Worm (Caenorhabditis elegans) whole organism, mixed stage, embryonic: ENCODE data around the gene F58H1.3.

Experiments
- blmp-1 ChIP-seq: fragments of 150-350 bp; optimal IDR thresholded peaks from 2 replicates; lab custom pipeline; 2014; ENCODE audit warnings: missing biosample characterization, missing genetic modification characterization
- ceh-83 ChIP-seq: fragments of 200-800 bp; sonication (Bioruptor generic); optimal IDR thresholded peaks from 2 replicates; lab custom pipeline; 2018; ENCODE audit warnings: mild to moderate bottlenecking, missing genetic modification characterization, missing compliant biosample characterization
- ces-1 ChIP-seq: fragments of 150-350 bp; optimal IDR thresholded peaks from 2 replicates; lab custom pipeline; 2014; ENCODE audit warnings: missing biosample characterization, missing genetic modification reagents, missing genetic modification characterization
- elt-3 ChIP-seq: fragments of 150-350 bp; optimal IDR thresholded peaks from 2 replicates; lab custom pipeline; 2014; ENCODE audit warnings: missing biosample characterization, missing genetic modification characterization
- lin-13 ChIP-seq: fragments of 150-350 bp; optimal IDR thresholded peaks from 2 replicates; lab custom pipeline; 2014; ENCODE audit warnings: missing biosample characterization, missing genetic modification characterization
- lsy-2 ChIP-seq: fragments of 150-350 bp; optimal IDR thresholded peaks from 2 replicates; lab custom pipeline; 2014; ENCODE audit warnings: missing biosample characterization, missing genetic modification characterization
- mep-1 ChIP-seq: fragments of 150-350 bp; optimal IDR thresholded peaks from 2 replicates; lab custom pipeline; 2017; ENCODE audit warnings: missing biosample characterization, missing genetic modification reagents, missing genetic modification characterization, inconsistent platforms
- nhr-12 ChIP-seq: fragments of 150-350 bp; optimal IDR thresholded peaks from 2 replicates; lab custom pipeline; 2014; ENCODE audit warnings: missing biosample characterization, missing genetic modification characterization
- nhr-237 ChIP-seq: fragments of 150-350 bp; optimal IDR thresholded peaks from 2 replicates; lab custom pipeline; 2014; ENCODE audit warnings: missing biosample characterization, missing genetic modification characterization
- nhr-76 ChIP-seq: sonication (generic microtip); optimal IDR thresholded peaks from 2 replicates; lab custom pipeline; 2017; ENCODE audit warnings: missing biosample characterization, missing genetic modification characterization
- snpc-4 ChIP-seq: fragments of 150-350 bp; optimal IDR thresholded peaks from 2 replicates; lab custom pipeline; 2014; ENCODE audit warnings: missing biosample characterization, missing genetic modification characterization

DNA sequence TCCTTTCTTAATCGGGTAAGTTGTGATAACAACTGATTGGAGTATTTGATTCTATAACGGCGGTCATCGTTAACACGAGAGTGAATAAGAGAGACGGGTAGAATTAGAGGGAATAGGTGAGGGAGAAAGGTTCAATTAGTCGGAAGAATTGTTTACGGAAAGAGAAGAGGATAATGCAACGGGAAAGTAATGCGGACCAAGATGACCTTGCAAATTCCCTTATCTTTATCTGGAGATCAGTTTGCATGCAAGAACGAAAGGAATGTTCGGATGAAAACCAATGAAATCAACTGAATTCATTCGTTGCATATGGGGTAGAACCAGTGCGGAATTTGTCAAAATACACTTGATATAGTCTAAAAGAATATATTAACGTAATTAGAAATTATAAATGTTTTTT lies 31.6 kb upstream of the F58H1.3 start:
- TF ChIP-seq ceh-83 (GFP tag; lab: Kevin White, UChicago) = no peak
- TF ChIP-seq nhr-76 = no peak
- TF ChIP-seq ces-1 (GFP tag; lab: Kevin White, UChicago) = no peak
- TF ChIP-seq snpc-4 = no peak
- no peak for TF ChIP-seq blmp-1 (tag; lab: Kevin White, UChicago)
- no peak for TF ChIP-seq mep-1 (tag; lab: Kevin White, UChicago)
- no peak for TF ChIP-seq lsy-2 (tag; lab: Kevin White, UChicago)
- no peak for TF ChIP-seq lin-13 (tag; lab: Kevin White, UChicago)
- TF ChIP-seq elt-3 (tag; lab: Kevin White, UChicago) = no peak
- TF ChIP-seq nhr-237 = no peak
- TF ChIP-seq nhr-12 (tag; lab: Kevin White, UChicago) = no peak
